Worm (Caenorhabditis elegans) whole organism, L2 larva: ENCODE data around the gene F23F1.6.

ENCODE experiments used
- F13H6.1 ChIP-seq: sonication (generic microtip); optimal IDR thresholded peaks from 2 replicates; lab custom pipeline; 2016; ENCODE audit warnings: missing genetic modification characterization, missing compliant biosample characterization
- elt-1 ChIP-seq: fragments of 150-350 bp; optimal IDR thresholded peaks from 2 replicates; lab custom pipeline; 2014; ENCODE audit warnings: missing biosample characterization, missing genetic modification characterization
- elt-3 ChIP-seq: sonication (generic microtip); optimal IDR thresholded peaks from 2 replicates; lab custom pipeline; 2017; ENCODE audit warnings: missing biosample characterization, missing genetic modification characterization

DNA sequence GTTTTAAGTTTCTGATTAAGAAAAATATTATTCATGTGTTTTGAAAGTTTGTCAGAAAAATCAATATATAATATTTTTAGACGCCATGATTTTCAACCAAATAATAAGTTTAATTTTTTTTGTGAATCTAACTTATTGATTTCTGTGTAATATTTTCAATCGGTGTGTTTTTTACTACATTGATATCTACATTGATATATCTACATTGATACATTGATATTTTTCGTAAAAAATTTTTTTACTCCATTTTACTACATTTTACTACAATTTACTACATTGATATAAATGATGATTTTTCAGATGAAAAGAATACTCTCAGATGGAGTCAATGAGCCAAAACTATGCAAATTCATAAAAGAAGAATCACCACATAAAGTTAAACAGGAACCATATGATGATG lies 17.9 kb downstream of the F23F1.6 start, which contains the start of gene gmeb-1:
- TF ChIP-seq F13H6.1 (tag; lab: Kevin White, UChicago): no peak
- TF ChIP-seq elt-3 (tag; lab: Kevin White, UChicago): no peak
- no peak for TF ChIP-seq elt-1 (tag; lab: Kevin White, UChicago)
